Worm (Caenorhabditis elegans): Measurements from ENCODE around the gene srlf-32.
A peak's percentile ranks its signal among the peaks of the same experiment; 100 is the strongest.

The srlf-32 gene

DNA sequence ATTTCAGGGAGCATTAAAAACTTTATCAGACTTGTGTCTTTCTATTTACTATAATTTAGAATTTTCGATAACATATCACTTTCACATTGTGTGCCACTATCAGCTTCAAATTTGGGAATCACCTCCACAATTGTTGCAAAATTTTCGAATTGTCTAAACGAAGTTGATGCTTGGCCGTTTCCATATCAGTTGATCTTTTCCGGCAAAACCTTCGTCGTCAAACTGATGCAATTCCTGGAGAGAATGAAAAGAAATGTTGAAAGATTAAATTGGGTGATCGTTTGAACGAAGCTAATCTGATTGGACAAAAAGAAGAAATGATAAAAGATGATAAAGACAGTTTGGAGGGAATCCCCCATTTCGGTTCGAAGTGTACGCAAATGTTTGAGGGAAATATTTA, 29.8 kb downstream of the srlf-32 start (continued):
- TF ChIP-seq B0035.1 (tag; optimal IDR thresholded peaks at IDR 0.05) (no peak), hmg-1.2 (GFP tag; IDR thresholded peaks at IDR 0.05) (peak; percentile 26; the same call in 1 of the 2 replicates), rpc-1 (optimal IDR thresholded peaks at IDR 0.05) (no peak), rpc-1 (tag; optimal IDR thresholded peaks at IDR 0.05) (no peak), nhr-80 (tag; optimal IDR thresholded peaks at IDR 0.05) (peak; percentile 95), ceh-58 (GFP tag; IDR thresholded peaks at IDR 0.05) (no peak), ekl-4 (GFP tag; IDR thresholded peaks at IDR 0.05) (peak; percentile 69; the same call in 1 of the 2 replicates), sptf-2 (GFP tag; optimal IDR thresholded peaks at IDR 0.05) (no peak), lin-35 (GFP tag; optimal IDR thresholded peaks at IDR 0.05) (peak in 1 of 3 experiments; percentile 53), somi-1 (GFP tag; optimal IDR thresholded peaks at IDR 0.05) (no peak), lir-1 (GFP tag; conservative IDR thresholded peaks at IDR 0.05) (no peak), snpc-4 (GFP tag; optimal IDR thresholded peaks at IDR 0.05) (no peak), snpc-4 (tag; optimal IDR thresholded peaks at IDR 0.05) (peak in 1 of 4 experiments; percentile 34), lsy-27 (tag; optimal IDR thresholded peaks at IDR 0.05; ENCODE audit: borderline replicate concordance, insufficient read depth) (no peak), rec-8 (tag; optimal IDR thresholded peaks at IDR 0.05) (no peak), ztf-28 (GFP tag; IDR thresholded peaks at IDR 0.05) (no peak), chd-7 (tag; optimal IDR thresholded peaks at IDR 0.05) (peak; percentile 79), zim-3 (tag; optimal IDR thresholded peaks at IDR 0.05) (peak; percentile 49), D2030.7 (GFP tag; IDR thresholded peaks at IDR 0.05) (0 out of 2 replicates have a peak, but pooled peaks have one; percentile 20), snpc-1.1 (tag; optimal IDR thresholded peaks at IDR 0.05; ENCODE audit: insufficient read depth) (no peak), hlh-12 (tag; optimal IDR thresholded peaks at IDR 0.05) (no peak), ztf-6 (GFP tag; IDR thresholded peaks at IDR 0.05) (no peak), T07F8.4 (tag; optimal IDR thresholded peaks at IDR 0.05) (no peak), tbp1 (GFP tag; optimal IDR thresholded peaks at IDR 0.05) (peak; percentile 31), lin-40 (tag; optimal IDR thresholded peaks at IDR 0.05) (peak; percentile 58), mcd-1 (GFP tag; IDR thresholded peaks at IDR 0.05) (peak; percentile 44; the same call in 1 of the 2 replicates), atf-7 (tag; optimal IDR thresholded peaks at IDR 0.05) (peak; percentile 92), athp-1 (tag; optimal IDR thresholded peaks at IDR 0.05) (peak; percentile 19), Y67H2A.10 (GFP tag; conservative IDR thresholded peaks at IDR 0.05) (no peak)

DNA sequence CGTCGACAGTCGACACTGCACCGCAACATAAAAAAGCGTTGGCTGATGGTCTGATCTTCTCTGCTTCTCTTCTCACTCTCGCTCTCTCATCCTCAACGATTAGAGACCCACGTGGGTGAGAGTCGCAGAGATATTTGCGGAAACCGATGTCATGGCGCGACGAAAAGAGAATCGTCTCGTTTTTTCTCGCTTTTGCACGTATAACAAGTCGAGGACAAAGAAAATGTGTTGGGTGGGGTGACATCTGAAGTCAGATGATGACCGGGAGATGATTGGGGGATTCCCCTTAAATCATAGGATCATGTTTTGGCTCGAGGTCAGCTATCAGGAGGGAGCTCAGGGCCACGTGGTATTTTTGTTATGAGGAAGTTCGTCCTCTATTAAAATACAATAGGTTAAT, 30.6 kb downstream of the srlf-32 start:
- TF ChIP-seq somi-1 (GFP tag; optimal IDR thresholded peaks at IDR 0.05): peak; percentile 97
- TF ChIP-seq ceh-27 (GFP tag; optimal IDR thresholded peaks at IDR 0.05): peak; percentile 66
- TF ChIP-seq rcor-1 (GFP tag; IDR thresholded peaks at IDR 0.05): peak; percentile 85
- no peak for TF ChIP-seq sptf-2 (GFP tag; optimal IDR thresholded peaks at IDR 0.05)
- TF ChIP-seq B0019.2 (GFP tag; conservative IDR thresholded peaks at IDR 0.05): no peak
- peak; percentile 16 for TF ChIP-seq ets-4 (GFP tag; optimal IDR thresholded peaks at IDR 0.05)
- TF ChIP-seq C06A6.2 (GFP tag; conservative IDR thresholded peaks at IDR 0.05): peak; percentile 87
- no peak for TF ChIP-seq bed-2 (GFP tag; IDR thresholded peaks at IDR 0.05)
- peak; percentile 59; the same call in 1 of the 2 replicates for TF ChIP-seq hmg-1.2 (GFP tag; IDR thresholded peaks at IDR 0.05)
- TF ChIP-seq F39B2.1 (GFP tag; IDR thresholded peaks at IDR 0.05): no peak
- TF ChIP-seq hlh-26 (GFP tag; conservative IDR thresholded peaks at IDR 0.05): no peak
- TF ChIP-seq efl-1 (GFP tag; optimal IDR thresholded peaks at IDR 0.05): no peak
- no peak for TF ChIP-seq Y95B8A.8 (GFP tag; IDR thresholded peaks at IDR 0.05)
- peak; percentile 93 for TF ChIP-seq K11D2.4 (GFP tag; IDR thresholded peaks at IDR 0.05)
- peak; percentile 40 for TF ChIP-seq lin-54 (GFP tag; optimal IDR thresholded peaks at IDR 0.05)
- peak; percentile 86; the same call in 1 of the 2 replicates for TF ChIP-seq B0336.3 (GFP tag; IDR thresholded peaks at IDR 0.05)
- peak; percentile 77 for TF ChIP-seq nhr-90 (tag; optimal IDR thresholded peaks at IDR 0.05)
- TF ChIP-seq chd-7 (tag; optimal IDR thresholded peaks at IDR 0.05): peak; percentile 94
- TF ChIP-seq Y67H2A.10 (GFP tag; conservative IDR thresholded peaks at IDR 0.05): 0 out of 2 replicates have a peak, but pooled peaks have one; percentile 10
- TF ChIP-seq attf-3 (GFP tag; conservative IDR thresholded peaks at IDR 0.05): 0 out of 2 replicates have a peak, but pooled peaks have one; percentile 13
- peak; percentile 49 for TF ChIP-seq athp-1 (tag; optimal IDR thresholded peaks at IDR 0.05)
- TF ChIP-seq pha-4 (tag; optimal IDR thresholded peaks at IDR 0.05): peak; percentile 77
- 0 out of 2 replicates have a peak, but pooled peaks have one; percentile 26 for TF ChIP-seq ceh-40 (GFP tag; IDR thresholded peaks at IDR 0.05)
- peak; percentile 82 for TF ChIP-seq die-1 (tag; optimal IDR thresholded peaks at IDR 0.05)
- TF ChIP-seq hrde-1 (tag; optimal IDR thresholded peaks at IDR 0.05; ENCODE audit: borderline replicate concordance): no peak

All from whole organism, young adult.